Fruit fly (Drosophila melanogaster) Kc167 (cell line): ENCODE results near the gene CG7702.

ENCODE experiments used
- Myc ChIP-seq: fragments of >200 bp; optimal IDR thresholded peaks from 2 replicates; lab custom pipeline; 2017; ENCODE audit warnings: missing external identifiers
- Sin3A ChIP-seq: fragments of >200 bp; optimal IDR thresholded peaks from 2 replicates; lab custom pipeline; 2018; ENCODE audit warnings: missing external identifiers
- h ChIP-seq: fragments of >200 bp; optimal IDR thresholded peaks from 3 replicates; lab custom pipeline; 2018; ENCODE audit warnings: missing external identifiers
- insv ChIP-seq: fragments of >200 bp; optimal IDR thresholded peaks from 3 replicates; lab custom pipeline; 2018; ENCODE audit warnings: missing external identifiers
- psq ChIP-seq: fragments of >200 bp; optimal IDR thresholded peaks from 2 replicates; lab custom pipeline; 2017; ENCODE audit warnings: missing external identifiers
- ttk ChIP-seq: sonication (Bioruptor generic); optimal IDR thresholded peaks from 2 replicates; lab custom pipeline; 2017; ENCODE audit warnings: missing external identifiers

CG7702 gene

dm6 chr3R:18669152-18669551 lies at the start of gene CG7702:
TSS of gene CG7702 (plus strand) at chr3R:18669390.
- TF ChIP-seq ttk (lab: Kevin White, UChicago) (no peak), psq (no peak), Myc (lab: Kevin White, UChicago) (no peak), h (lab: Kevin White, UChicago) (no peak), Sin3A (lab: Kevin White, UChicago) (no peak), insv (lab: Kevin White, UChicago) (no peak)

dm6 chr3R:18619451-18619942 lies 49.7 kb upstream of the CG7702 start:
- no peak for TF ChIP-seq psq
- no peak for TF ChIP-seq Myc (lab: Kevin White, UChicago)
- no peak for TF ChIP-seq ttk (lab: Kevin White, UChicago)
- no peak for TF ChIP-seq Sin3A (lab: Kevin White, UChicago)
- TF ChIP-seq insv (lab: Kevin White, UChicago), result no peak
- no peak for TF ChIP-seq h (lab: Kevin White, UChicago)

dm6 chr3R:18621230-18621629 lies 48.0 kb upstream of the CG7702 start, which contains the start of gene CG14304:
TSS of gene CG14304 (minus strand) at chr3R:18621327.
- TF ChIP-seq h (lab: Kevin White, UChicago) (no peak), psq (no peak), Sin3A (lab: Kevin White, UChicago) (no peak), insv (lab: Kevin White, UChicago) (no peak), ttk (lab: Kevin White, UChicago) (no peak), Myc (lab: Kevin White, UChicago) (no peak)

- no peak for TF ChIP-seq psq
- no peak for TF ChIP-seq ttk (lab: Kevin White, UChicago)
- no peak for TF ChIP-seq Myc (lab: Kevin White, UChicago)
- no peak for TF ChIP-seq Sin3A (lab: Kevin White, UChicago)
- TF ChIP-seq insv (lab: Kevin White, UChicago), result no peak
- no peak for TF ChIP-seq h (lab: Kevin White, UChicago)
Measured at dm6 chr3R:18624541-18624940, 44.6 kb upstream of the CG7702 start.

dm6 chr3R:18628311-18628811 lies 40.8 kb upstream of the CG7702 start:
- TF ChIP-seq ttk (lab: Kevin White, UChicago) (no peak), h (lab: Kevin White, UChicago) (no peak), Sin3A (lab: Kevin White, UChicago) (no peak), insv (lab: Kevin White, UChicago) (no peak), psq (no peak), Myc (lab: Kevin White, UChicago) (no peak)

dm6 chr3R:18633099-18633498 lies 36.1 kb upstream of the CG7702 start:
- TF ChIP-seq h (lab: Kevin White, UChicago) (no peak), insv (lab: Kevin White, UChicago) (no peak), Myc (lab: Kevin White, UChicago) (no peak), psq (no peak), Sin3A (lab: Kevin White, UChicago) (no peak), ttk (lab: Kevin White, UChicago) (no peak)

- no peak for TF ChIP-seq psq
- no peak for TF ChIP-seq Myc (lab: Kevin White, UChicago)
- TF ChIP-seq insv (lab: Kevin White, UChicago), result no peak
- no peak for TF ChIP-seq Sin3A (lab: Kevin White, UChicago)
- TF ChIP-seq h (lab: Kevin White, UChicago), result no peak
- TF ChIP-seq ttk (lab: Kevin White, UChicago), result no peak
Measured at dm6 chr3R:18639662-18640061, 29.5 kb upstream of the CG7702 start.

- TF ChIP-seq psq, result no peak
Measured at dm6 chr3R:18641242-18641757, 27.9 kb upstream of the CG7702 start, which contains the start of gene CG14301. TSS of gene CG14301 (minus strand) at chr3R:18641457.

- no peak for TF ChIP-seq ttk (lab: Kevin White, UChicago)
- TF ChIP-seq Myc (lab: Kevin White, UChicago), result no peak
- TF ChIP-seq h (lab: Kevin White, UChicago), result no peak
- TF ChIP-seq psq, result no peak
- TF ChIP-seq Sin3A (lab: Kevin White, UChicago), result no peak
- no peak for TF ChIP-seq insv (lab: Kevin White, UChicago)
Measured at dm6 chr3R:18643646-18644045, 25.5 kb upstream of the CG7702 start.

dm6 chr3R:18658380-18658944 lies 10.7 kb upstream of the CG7702 start:
- no peak for TF ChIP-seq Myc (lab: Kevin White, UChicago)
- no peak for TF ChIP-seq insv (lab: Kevin White, UChicago)
- TF ChIP-seq h (lab: Kevin White, UChicago), result no peak
- TF ChIP-seq Sin3A (lab: Kevin White, UChicago), result no peak
- TF ChIP-seq psq, result no peak
- no peak for TF ChIP-seq ttk (lab: Kevin White, UChicago)

dm6 chr3R:18658945-18659642 lies 10.1 kb upstream of the CG7702 start, which contains the start of the genes CG31224 and CstF64:
TSS of gene CG31224 (minus strand) at chr3R:18659309.
TSS of gene CstF64 (plus strand) at chr3R:18659618.
- TF ChIP-seq Myc (lab: Kevin White, UChicago) (no peak), insv (lab: Kevin White, UChicago) (no peak), h (lab: Kevin White, UChicago) (no peak), psq (no peak), ttk (lab: Kevin White, UChicago) (no peak), Sin3A (lab: Kevin White, UChicago) (no peak)
